Worm (Caenorhabditis elegans) whole organism, L4/young adult: ENCODE measurements around the gene C27C12.4.

Experiments
- W03F9.2 ChIP-seq: fragments of 150-350 bp; optimal IDR thresholded peaks from 2 replicates; lab custom pipeline; 2014; ENCODE audit warnings: missing biosample characterization, missing genetic modification characterization
- dao-5 ChIP-seq: sonication (generic microtip); optimal IDR thresholded peaks from 2 replicates; lab custom pipeline; 2016; ENCODE audit warnings: missing genotype, missing genetic modification characterization, moderate library complexity, missing compliant biosample characterization
- him-1 ChIP-seq: sonication (generic microtip); optimal IDR thresholded peaks from 2 replicates; lab custom pipeline; 2016; ENCODE audit warnings: missing genotype, missing genetic modification reagents, missing genetic modification characterization, missing compliant biosample characterization

The C27C12.4 gene

DNA sequence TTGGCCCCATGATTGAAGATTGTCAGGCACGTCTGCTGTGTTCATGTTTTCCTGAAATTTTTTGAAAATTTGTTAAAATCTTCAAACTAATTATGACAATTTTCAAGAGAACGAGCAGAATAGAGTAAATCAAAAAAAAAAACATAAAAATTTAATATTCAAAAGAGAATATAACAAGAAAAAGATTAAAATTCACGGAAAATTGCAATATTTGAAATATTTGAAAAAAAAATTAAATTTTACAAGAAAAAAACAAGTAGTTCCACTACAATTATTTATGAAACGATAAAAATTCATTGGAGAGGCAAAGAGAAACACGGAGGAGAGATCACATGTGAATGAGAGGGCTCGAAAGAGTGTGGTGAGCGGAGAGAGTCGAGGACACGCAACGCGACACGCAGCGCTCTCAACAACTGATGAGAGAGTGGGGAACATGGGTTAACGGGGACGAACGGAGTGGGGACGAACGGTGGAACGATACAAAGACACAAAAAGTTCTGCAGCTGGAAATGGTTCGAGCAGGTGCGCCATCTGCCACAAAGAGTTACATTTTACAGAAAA lies 29.3 kb upstream of the C27C12.4 start, which contains the start of gene mbk-1:
TSS of gene mbk-1 (minus strand) at position 51 of the 561 bp plus-strand sequence.
- TF ChIP-seq W03F9.2 (tag; lab: Kevin White, UChicago), result peak; percentile 71
- TF ChIP-seq him-1, result peak; percentile 43
- TF ChIP-seq dao-5, result no peak

DNA sequence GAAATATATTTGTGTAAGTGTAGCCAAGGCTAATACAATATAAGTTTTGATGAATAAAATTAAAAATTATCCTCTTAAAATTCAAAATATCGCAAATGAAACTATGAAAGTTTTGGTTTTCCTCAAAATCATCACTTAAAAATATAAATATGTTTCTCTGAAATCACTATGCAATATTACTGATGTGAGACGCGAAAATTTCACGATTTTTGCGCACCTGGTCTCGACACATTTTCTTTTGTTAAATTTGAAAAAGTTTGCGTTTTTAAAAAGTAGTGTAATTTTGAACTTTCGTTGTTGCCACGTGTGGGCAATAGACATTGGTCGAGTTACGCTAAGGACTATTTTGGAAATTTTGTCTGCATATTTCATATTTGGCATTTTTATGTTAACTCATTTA lies 25.1 kb upstream of the C27C12.4 start:
- TF ChIP-seq him-1 (no peak), dao-5 (no peak), W03F9.2 (tag; lab: Kevin White, UChicago) (no peak)

DNA sequence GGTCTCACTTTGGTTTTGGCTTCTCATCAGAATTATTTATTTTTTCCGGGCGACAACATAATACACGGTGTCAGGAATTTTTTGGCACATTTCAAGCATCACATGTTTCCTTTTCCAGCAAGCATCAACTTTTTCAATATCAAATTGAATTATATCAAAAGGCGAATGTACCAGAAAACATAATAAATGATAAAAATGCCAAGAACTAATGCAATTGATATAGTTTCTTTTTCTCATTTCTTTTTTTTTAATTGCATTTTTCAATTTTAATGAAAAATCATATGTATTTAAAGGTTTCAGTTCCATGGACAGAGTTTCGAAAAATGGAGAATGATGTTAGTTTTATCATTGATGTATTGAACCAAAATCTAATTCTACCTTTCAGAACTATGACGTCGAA lies 22.4 kb upstream of the C27C12.4 start, which contains the start of gene dpf-2:
TSS of gene dpf-2 (plus strand) at position 301 of the 400 bp plus-strand sequence.
- no peak for TF ChIP-seq him-1
- no peak for TF ChIP-seq dao-5
- TF ChIP-seq W03F9.2 (tag; lab: Kevin White, UChicago), result no peak

DNA sequence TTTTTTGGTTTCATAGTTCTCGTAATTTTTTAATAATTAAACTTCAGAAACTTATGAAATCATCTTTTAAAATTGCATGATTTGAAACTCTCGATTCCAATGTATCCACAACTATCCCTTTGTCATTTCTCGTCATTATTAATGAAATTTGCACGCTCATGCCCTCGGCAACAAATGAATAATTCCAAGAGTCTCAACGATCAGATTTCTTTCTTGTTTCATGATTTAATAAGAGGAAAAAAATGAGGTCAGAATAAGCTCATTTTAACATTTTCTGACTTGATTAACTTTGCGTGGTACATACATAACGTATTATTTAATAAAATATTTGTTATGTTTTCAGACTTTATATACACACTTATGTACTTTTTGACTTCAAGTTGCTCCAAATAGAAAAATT lies 15.5 kb upstream of the C27C12.4 start:
- no peak for TF ChIP-seq W03F9.2 (tag; lab: Kevin White, UChicago)
- no peak for TF ChIP-seq him-1
- no peak for TF ChIP-seq dao-5

DNA sequence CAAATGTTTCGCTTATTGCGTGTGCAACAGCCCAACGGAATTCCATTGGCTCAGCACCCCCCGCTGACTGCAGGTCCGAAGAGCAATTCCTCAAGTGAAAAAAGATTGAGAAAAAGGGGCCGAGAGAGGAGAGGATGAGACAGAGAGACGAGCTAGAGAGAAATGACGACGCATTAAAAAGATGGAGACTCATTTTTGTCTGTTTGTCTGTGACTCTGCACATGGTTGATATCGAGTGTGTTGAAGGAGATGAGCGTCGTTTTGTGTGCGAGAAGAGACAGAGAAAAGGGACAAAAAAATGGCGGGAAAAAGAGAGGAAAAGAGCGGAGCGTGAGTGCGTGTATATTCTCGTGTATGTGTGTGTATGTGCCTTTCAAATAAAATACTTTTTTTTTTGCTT lies 12.9 kb upstream of the C27C12.4 start:
- TF ChIP-seq dao-5, result no peak
- TF ChIP-seq him-1, result peak; percentile 85
- peak; percentile 78 for TF ChIP-seq W03F9.2 (tag; lab: Kevin White, UChicago)

DNA sequence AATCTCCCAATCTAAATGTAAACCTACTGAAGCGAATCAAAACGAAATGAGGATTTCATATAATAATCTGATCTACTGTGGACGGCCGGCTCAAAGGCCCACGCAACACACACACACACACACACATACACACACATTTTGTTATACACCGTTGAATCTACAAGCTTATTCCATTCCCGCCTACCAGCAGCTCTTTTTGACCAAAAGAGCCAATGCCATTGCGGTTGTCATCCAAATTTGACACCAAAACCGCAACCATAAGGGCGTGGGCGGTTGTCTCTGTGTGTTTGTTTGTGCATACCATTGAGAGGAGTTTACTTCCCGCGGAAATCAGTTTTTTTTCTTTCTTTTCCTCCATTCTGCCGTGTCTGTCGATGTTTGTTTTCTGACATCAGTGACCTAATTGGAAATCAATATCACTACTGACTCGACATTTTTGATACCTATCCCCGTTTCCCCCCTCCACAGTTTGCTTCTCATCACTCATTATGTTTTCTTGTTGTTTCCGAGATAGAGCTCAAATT lies 11.0 kb upstream of the C27C12.4 start:
- TF ChIP-seq W03F9.2 (tag; lab: Kevin White, UChicago), result no peak
- TF ChIP-seq him-1, result no peak
- TF ChIP-seq dao-5, result no peak

DNA sequence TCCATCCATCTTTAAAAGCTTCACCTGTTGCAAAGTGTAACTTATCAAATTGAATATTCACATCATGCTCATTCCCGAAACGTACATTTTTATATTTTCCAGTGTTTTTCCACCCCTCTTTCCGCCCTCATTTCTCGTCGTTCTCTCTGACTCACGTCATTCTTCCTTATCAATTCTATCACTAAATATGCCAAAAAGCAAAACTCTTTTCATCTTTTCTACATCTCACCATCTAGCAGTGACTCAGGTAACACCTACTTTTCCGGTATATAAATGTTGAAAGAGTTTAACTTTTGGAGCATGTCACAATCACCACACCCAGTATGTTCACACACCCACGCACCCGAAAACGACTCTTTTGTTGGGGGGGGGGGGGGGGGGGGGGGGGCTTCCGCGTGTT lies 9.4 kb upstream of the C27C12.4 start:
- TF ChIP-seq dao-5 (no peak), W03F9.2 (tag; lab: Kevin White, UChicago) (no peak), him-1 (no peak)

DNA sequence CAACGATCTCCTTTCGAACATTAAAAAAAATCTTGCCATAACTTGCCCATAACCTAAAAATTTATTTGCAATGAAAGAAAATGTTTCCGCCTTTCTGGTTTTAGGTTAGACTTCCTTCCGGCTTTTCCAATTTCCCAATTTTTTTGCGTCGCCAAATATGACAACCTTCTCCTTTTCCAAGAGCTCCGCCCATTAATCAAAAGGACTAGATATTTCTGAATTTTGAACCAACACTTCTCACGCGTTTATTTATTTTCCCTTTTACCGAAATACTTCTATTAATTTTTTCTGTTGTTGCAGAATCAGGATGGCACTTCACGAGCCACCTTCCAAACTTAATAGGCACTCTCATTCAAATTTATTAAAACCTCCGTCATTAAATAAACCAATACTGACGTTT lies 8.2 kb upstream of the C27C12.4 start, which contains the start of gene egrh-1:
TSS of gene egrh-1 (plus strand) at position 301 of the 400 bp plus-strand sequence.
- TF ChIP-seq dao-5, result no peak

DNA sequence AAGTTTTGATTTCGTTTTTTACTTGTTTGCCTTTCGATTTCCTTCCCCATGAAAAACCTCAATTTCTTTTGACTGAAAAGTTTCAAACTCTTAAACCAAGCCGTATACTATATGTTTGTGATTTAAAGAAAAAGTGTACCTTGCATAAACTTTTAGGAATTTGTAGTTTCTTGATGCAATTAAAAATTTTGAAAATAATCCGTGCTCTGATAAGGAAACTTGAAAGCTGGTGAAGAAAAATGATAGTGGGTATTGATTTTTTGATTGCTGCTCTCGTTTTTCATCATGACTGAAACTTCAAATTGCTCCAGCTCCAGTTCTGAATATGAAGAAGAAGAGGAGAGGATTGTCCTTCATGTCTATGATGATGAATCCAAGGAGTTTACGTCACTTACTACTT lies 4.8 kb upstream of the C27C12.4 start, which contains the start of gene acd-3:
TSS of gene acd-3 (plus strand) at position 222 of the 400 bp plus-strand sequence.
- TF ChIP-seq dao-5 (no peak), him-1 (no peak), W03F9.2 (tag; lab: Kevin White, UChicago) (no peak)

DNA sequence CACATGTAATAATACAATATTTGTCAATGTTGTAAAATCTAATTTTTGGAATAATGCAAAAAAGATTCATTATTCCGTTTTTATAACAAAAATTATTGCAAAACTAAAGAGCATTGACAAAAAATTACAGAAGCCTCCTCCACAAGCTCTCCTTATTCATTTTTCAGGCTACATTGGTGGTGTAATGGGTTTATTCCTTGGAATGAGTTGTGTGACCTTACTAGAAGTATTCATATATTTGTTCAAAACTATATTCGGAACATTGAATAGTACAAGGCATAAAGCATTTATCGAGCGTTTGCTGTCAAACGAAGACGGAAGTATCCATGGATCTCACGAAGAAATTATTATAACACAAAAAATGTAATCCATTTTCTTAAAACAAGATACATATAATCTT lies 2.0 kb upstream of the C27C12.4 start:
- TF ChIP-seq dao-5 (no peak), him-1 (no peak), W03F9.2 (tag; lab: Kevin White, UChicago) (no peak)

DNA sequence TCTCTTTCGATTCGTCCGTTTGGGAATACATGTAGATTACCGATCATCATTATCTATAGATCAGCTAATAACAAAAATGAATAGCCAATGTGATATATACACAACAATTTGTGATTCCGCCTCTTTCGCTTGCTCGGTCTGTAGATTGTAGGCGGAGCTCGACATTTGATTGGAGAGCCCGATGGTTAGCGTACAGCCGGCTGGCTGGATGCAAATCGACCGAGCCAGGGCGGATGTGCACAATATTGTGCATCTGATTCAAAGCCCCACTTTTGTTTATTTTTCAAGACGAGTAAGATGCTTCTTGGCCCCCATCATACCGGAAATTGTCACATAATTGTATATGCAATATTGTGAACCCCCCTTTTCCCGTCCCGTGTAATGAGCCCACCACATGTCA lies 7.9 kb downstream of the C27C12.4 start, which contains the start of gene dmd-4:
TSS of gene dmd-4 (minus strand) at position 101 of the 400 bp plus-strand sequence.
- no peak for TF ChIP-seq dao-5
- no peak for TF ChIP-seq W03F9.2 (tag; lab: Kevin White, UChicago)
- TF ChIP-seq him-1, result no peak

DNA sequence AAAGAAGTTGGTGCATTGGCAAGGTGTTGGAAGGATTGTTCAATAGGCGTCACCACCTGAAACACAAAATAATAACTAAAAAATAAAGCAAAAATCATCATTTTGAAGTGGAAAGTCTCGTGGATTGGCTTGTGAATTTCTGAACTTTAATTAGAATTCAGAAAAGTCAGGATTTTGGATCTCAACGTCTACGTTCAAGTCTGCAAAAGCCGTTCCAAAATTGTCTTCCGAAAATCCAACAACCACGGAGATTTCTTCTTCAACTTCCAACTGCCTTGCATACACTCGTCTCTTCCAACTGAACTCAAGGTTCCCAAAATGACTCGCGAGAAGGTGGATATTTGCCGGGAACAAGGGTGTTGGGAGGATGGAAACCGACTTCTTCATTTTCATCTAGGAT lies 11.9 kb downstream of the C27C12.4 start, which contains the start of gene C27C12.3:
TSS of gene C27C12.3 (minus strand) at position 101 of the 400 bp plus-strand sequence.
- no peak for TF ChIP-seq him-1
- no peak for TF ChIP-seq dao-5
- no peak for TF ChIP-seq W03F9.2 (tag; lab: Kevin White, UChicago)

DNA sequence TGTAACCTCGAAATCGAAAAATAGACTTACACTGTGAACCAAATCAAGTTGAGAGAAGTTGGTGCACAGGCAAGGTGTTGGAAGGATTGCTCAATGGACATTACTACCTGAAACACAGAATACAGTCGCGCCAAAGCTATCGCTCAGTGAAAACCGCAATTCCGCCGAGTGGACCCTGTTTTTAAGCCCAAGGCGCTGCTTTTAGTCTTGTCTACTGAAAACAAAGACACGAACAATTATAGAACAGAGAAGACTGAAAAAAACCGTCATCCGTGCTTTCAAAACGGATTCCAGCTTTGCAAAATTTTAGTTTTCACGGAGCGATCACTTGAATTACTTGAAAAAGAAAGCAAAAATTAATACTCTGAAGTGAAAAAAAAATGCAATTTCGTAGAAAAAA lies 14.3 kb downstream of the C27C12.4 start, which contains the start of gene F31F6.1:
TSS of gene F31F6.1 (minus strand) at position 101 of the 400 bp plus-strand sequence.
- no peak for TF ChIP-seq dao-5
- TF ChIP-seq him-1, result no peak

DNA sequence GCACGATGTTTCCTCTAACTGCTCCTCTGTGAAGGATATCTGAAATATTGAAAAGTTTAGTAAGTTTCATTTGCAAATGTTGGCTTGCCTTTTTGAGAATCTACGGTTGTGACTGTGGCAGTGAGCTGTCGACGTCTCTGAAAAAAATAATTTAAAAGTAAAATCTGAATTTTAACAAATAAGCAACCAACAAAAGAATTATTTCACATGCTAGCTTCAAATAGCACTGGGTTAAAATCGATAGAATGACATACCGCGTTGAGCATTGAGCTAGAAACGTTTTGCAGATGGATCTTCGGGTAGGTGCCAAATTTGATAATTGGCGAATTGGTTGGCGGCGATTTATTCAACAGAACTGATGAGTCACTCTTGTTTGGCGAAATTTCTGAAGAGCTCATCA lies 17.9 kb downstream of the C27C12.4 start, which contains the start of gene F31F6.2:
TSS of gene F31F6.2 (minus strand) at position 101 of the 400 bp plus-strand sequence.
- TF ChIP-seq him-1, result no peak

DNA sequence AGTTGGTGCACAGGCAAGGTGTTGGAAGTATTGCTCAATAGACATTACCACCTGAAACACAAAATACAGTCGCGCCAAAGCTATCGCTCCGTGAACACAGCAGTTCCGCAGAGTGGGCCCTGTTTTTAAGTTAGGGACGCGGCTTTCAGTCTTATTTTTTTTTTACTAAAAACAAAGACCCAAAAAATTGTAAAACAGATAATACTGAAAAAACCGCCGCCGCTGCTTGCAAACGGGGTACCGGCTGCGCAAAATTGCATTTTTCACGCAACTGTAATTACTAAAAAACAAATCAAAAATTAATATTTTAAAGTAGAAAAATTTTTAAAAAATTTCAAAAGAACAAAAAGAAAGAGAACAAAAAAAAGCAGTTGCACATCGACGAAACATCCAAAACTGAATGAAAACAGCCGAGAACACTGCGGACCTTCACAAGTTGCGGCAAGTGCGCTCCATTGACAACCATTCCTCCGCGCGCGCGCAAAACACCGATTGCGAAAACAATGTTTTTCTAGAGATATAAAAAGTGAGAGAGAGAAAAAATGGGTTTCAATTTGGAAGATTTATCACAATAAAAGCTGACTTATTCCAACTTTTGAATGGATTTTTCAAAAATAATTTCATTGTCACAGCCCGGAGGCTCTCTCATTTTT lies 19.1 kb downstream of the C27C12.4 start, which contains the start of gene F31F6.3:
TSS of gene F31F6.3 (minus strand) at position 51 of the 653 bp plus-strand sequence.
- TF ChIP-seq dao-5 (no peak), W03F9.2 (tag; lab: Kevin White, UChicago) (no peak), him-1 (no peak)
